Fruit fly (Drosophila melanogaster) whole organism, embryonic: ENCODE measurements around the gene CG14868.

Source experiments
- Abd-B ChIP-seq: fragments of 200-800 bp; sonication (Bioruptor generic); optimal IDR thresholded peaks from 2 replicates; lab custom pipeline; 2018; ENCODE audit warnings: missing biosample characterization, mild to moderate bottlenecking, missing genetic modification characterization, moderate library complexity
- Asciz ChIP-seq: fragments of 200-800 bp; sonication (Bioruptor generic); optimal IDR thresholded peaks from 2 replicates; lab custom pipeline; 2017; ENCODE audit warnings: missing biosample characterization, mild to moderate bottlenecking, missing genetic modification characterization, missing genetic modification reagents
- Atf6 ChIP-seq: fragments of 200-800 bp; sonication (Bioruptor generic); IDR thresholded peaks from 2 replicates; pipeline ENCODE4 v1.3.6; 2022; ENCODE audit warnings: missing biosample characterization, missing genetic modification characterization
- Awh ChIP-seq: fragments of 200-800 bp; sonication (Bioruptor generic); IDR thresholded peaks from 2 replicates; pipeline ENCODE4, ENCODE4 v1.3.6; 2022; ENCODE audit warnings: missing biosample characterization, missing genetic modification characterization
- CG10274 ChIP-seq: fragments of 200-800 bp; sonication (Bioruptor generic); optimal IDR thresholded peaks from 3 replicates; lab custom pipeline; 2017; ENCODE audit warnings: missing biosample characterization, mild to moderate bottlenecking, missing genetic modification characterization
- CG11085 ChIP-seq: fragments of 200-800 bp; sonication (Bioruptor generic); IDR thresholded peaks from 2 replicates; pipeline ENCODE4 v1.3.6; 2022; ENCODE audit warnings: missing biosample characterization, missing genetic modification characterization
- CG12769 ChIP-seq: fragments of 200-800 bp; sonication (Bioruptor generic); optimal IDR thresholded peaks from 2 replicates; lab custom pipeline; 2019; ENCODE audit warnings: missing biosample characterization, mild to moderate bottlenecking, missing genetic modification characterization, moderate library complexity
- CG15269 ChIP-seq: fragments of 200-800 bp; sonication (Bioruptor generic); optimal IDR thresholded peaks from 2 replicates; lab custom pipeline; 2018; ENCODE audit warnings: missing biosample characterization, mild to moderate bottlenecking, missing genetic modification characterization, moderate library complexity
- CG1603 ChIP-seq: fragments of 200-800 bp; sonication (Bioruptor generic); optimal IDR thresholded peaks from 2 replicates; lab custom pipeline; 2019; ENCODE audit warnings: missing biosample characterization, mild to moderate bottlenecking, missing genetic modification characterization, moderate library complexity
- CG17186 ChIP-seq: fragments of 200-800 bp; sonication (Bioruptor generic); optimal IDR thresholded peaks from 3 replicates; lab custom pipeline; 2017; ENCODE audit warnings: missing biosample characterization, missing genetic modification reagents, missing genetic modification characterization
- CG2116 ChIP-seq: fragments of 200-800 bp; sonication (Bioruptor generic); optimal IDR thresholded peaks from 3 replicates; lab custom pipeline; 2018; ENCODE audit warnings: missing biosample characterization, mild to moderate bottlenecking, missing genetic modification characterization
- CG31441 ChIP-seq: fragments of 200-800 bp; sonication (Bioruptor generic); IDR thresholded peaks from 2 replicates; pipeline ENCODE4 v1.3.6; 2022; ENCODE audit warnings: missing biosample characterization, missing genetic modification characterization
- CG3726 ChIP-seq: fragments of 200-800 bp; sonication (Bioruptor generic); IDR thresholded peaks from 3 replicates; pipeline ENCODE4, ENCODE4 v1.3.6; 2022; ENCODE audit warnings: missing biosample characterization, missing genetic modification characterization
- CG4282 ChIP-seq: fragments of 200-800 bp; sonication (Bioruptor generic); optimal IDR thresholded peaks from 2 replicates; lab custom pipeline; 2016; ENCODE audit warnings: missing biosample characterization, missing genetic modification characterization
- CG5953 ChIP-seq: fragments of 200-800 bp; sonication (Bioruptor generic); IDR thresholded peaks from 2 replicates; pipeline ENCODE4 v1.3.6; 2022; ENCODE audit warnings: missing biosample characterization, missing genetic modification characterization
- CG6254 ChIP-seq: fragments of 200-800 bp; sonication (Bioruptor generic); optimal IDR thresholded peaks from 3 replicates; lab custom pipeline; 2017; ENCODE audit warnings: mild to moderate bottlenecking, missing biosample characterization, missing genetic modification reagents, missing genetic modification characterization
- CG8281 ChIP-seq: fragments of 200-800 bp; sonication (Bioruptor generic); optimal IDR thresholded peaks from 2 replicates; lab custom pipeline; 2018; ENCODE audit warnings: missing biosample characterization, mild to moderate bottlenecking, missing genetic modification characterization, moderate library complexity
- CG9876 ChIP-seq: fragments of 200-800 bp; sonication (Bioruptor generic); optimal IDR thresholded peaks from 2 replicates; lab custom pipeline; 2016; ENCODE audit warnings: missing biosample characterization, missing genetic modification characterization
- CG9932 ChIP-seq: fragments of 200-800 bp; sonication (Bioruptor generic); IDR thresholded peaks from 2 replicates; pipeline ENCODE4 v1.3.6; 2022; ENCODE audit warnings: missing biosample characterization, missing genetic modification characterization
- D19B ChIP-seq: fragments of 200-800 bp; sonication (Bioruptor generic); optimal IDR thresholded peaks from 2 replicates; lab custom pipeline; 2017; ENCODE audit warnings: missing biosample characterization, mild to moderate bottlenecking, missing genetic modification characterization
- E2f2 ChIP-seq: fragments of 200-800 bp; sonication (Bioruptor generic); IDR thresholded peaks from 2 replicates; pipeline ENCODE4 v1.3.6; 2022; ENCODE audit warnings: missing biosample characterization, missing genetic modification characterization
- Ets97D ChIP-seq: fragments of 200-800 bp; sonication (Bioruptor generic); optimal IDR thresholded peaks from 3 replicates; lab custom pipeline; 2016; ENCODE audit warnings: missing biosample characterization, missing genetic modification characterization
- HmgD ChIP-seq: fragments of 200-800 bp; sonication (Bioruptor generic); optimal IDR thresholded peaks from 3 replicates; lab custom pipeline; 2016; ENCODE audit warnings: missing biosample characterization, missing genetic modification characterization
- Lhr ChIP-seq: fragments of 200-800 bp; sonication (Bioruptor generic); optimal IDR thresholded peaks from 3 replicates; lab custom pipeline; 2017; ENCODE audit warnings: mild to moderate bottlenecking, missing biosample characterization, missing genetic modification reagents, missing genetic modification characterization
- MBD-R2 ChIP-seq: fragments of 200-800 bp; sonication (Bioruptor generic); IDR thresholded peaks from 2 replicates; pipeline ENCODE4 v1.3.6; 2022; ENCODE audit warnings: missing biosample characterization, missing genetic modification characterization
- Meics ChIP-seq: fragments of 200-800 bp; sonication (Bioruptor generic); optimal IDR thresholded peaks from 2 replicates; lab custom pipeline; 2017; ENCODE audit warnings: missing biosample characterization, mild to moderate bottlenecking, missing genetic modification characterization
- Mes4 ChIP-seq: fragments of 200-800 bp; sonication (Bioruptor generic); optimal IDR thresholded peaks from 2 replicates; lab custom pipeline; 2016; ENCODE audit warnings: missing biosample characterization, missing genetic modification characterization
- Ravus ChIP-seq: fragments of 200-800 bp; sonication (Bioruptor generic); IDR thresholded peaks from 2 replicates; pipeline ENCODE4 v1.3.6; 2022; ENCODE audit warnings: missing biosample characterization, missing genetic modification characterization
- Side ChIP-seq: fragments of 200-800 bp; sonication (Bioruptor generic); optimal IDR thresholded peaks from 2 replicates; lab custom pipeline; 2016; ENCODE audit warnings: missing biosample characterization, missing genetic modification characterization
- Stat92E ChIP-seq, 3 experiments: fragments of >200 bp in 2 of 3; fragments of 200-800 bp in 1 of 3; sonication (Bioruptor generic) in 1 of 3; optimal IDR thresholded peaks; 2 replicates each; lab custom pipeline; 2017 to 2019; ENCODE audit warnings: missing biosample characterization in 3 of 3, missing genetic modification characterization in 3 of 3, mild to moderate bottlenecking in 1 of 3, moderate library complexity in 1 of 3
- YL-1 ChIP-seq: fragments of 200-800 bp; sonication (Bioruptor generic); optimal IDR thresholded peaks from 3 replicates; lab custom pipeline; 2017; ENCODE audit warnings: missing biosample characterization, mild to moderate bottlenecking, missing genetic modification characterization
- az2 ChIP-seq: fragments of 200-800 bp; sonication (Bioruptor generic); optimal IDR thresholded peaks from 3 replicates; lab custom pipeline; 2016; ENCODE audit warnings: missing biosample characterization, missing genetic modification characterization
- bcd ChIP-seq: fragments of 200-800 bp; sonication (Bioruptor generic); optimal IDR thresholded peaks from 2 replicates; lab custom pipeline; 2017; ENCODE audit warnings: missing biosample characterization, mild to moderate bottlenecking, missing genetic modification characterization
- bigmax ChIP-seq: fragments of 200-800 bp; sonication (Bioruptor generic); optimal IDR thresholded peaks from 2 replicates; lab custom pipeline; 2018; ENCODE audit warnings: missing biosample characterization, mild to moderate bottlenecking, missing genetic modification characterization
- caup ChIP-seq: fragments of 200-800 bp; sonication (Bioruptor generic); optimal IDR thresholded peaks from 3 replicates; lab custom pipeline; 2017; ENCODE audit warnings: missing biosample characterization, mild to moderate bottlenecking, missing genetic modification characterization, moderate library complexity; ENCODE audit not compliant: severe bottlenecking
- fd96Cb ChIP-seq: fragments of 200-800 bp; sonication (Bioruptor generic); optimal IDR thresholded peaks from 2 replicates; lab custom pipeline; 2018; ENCODE audit warnings: missing biosample characterization, mild to moderate bottlenecking, missing genetic modification characterization, moderate library complexity
- fu2 ChIP-seq: fragments of 200-800 bp; sonication (Bioruptor generic); optimal IDR thresholded peaks from 2 replicates; lab custom pipeline; 2016; ENCODE audit warnings: missing biosample characterization, missing genetic modification characterization
- gce ChIP-seq: fragments of 200-800 bp; sonication (Bioruptor generic); IDR thresholded peaks from 3 replicates; pipeline ENCODE4 v1.3.6; 2022; ENCODE audit warnings: missing biosample characterization, missing genetic modification characterization
- gcm2 ChIP-seq: fragments of 200-800 bp; sonication (Bioruptor generic); optimal IDR thresholded peaks from 2 replicates; lab custom pipeline; 2016; ENCODE audit warnings: missing biosample characterization, missing genetic modification characterization
- gro ChIP-seq: fragments of 200-800 bp; sonication (Bioruptor generic); optimal IDR thresholded peaks from 2 replicates; lab custom pipeline; 2016; ENCODE audit warnings: missing biosample characterization, missing genetic modification characterization
- ham ChIP-seq: fragments of 200-800 bp; sonication (Bioruptor generic); IDR thresholded peaks from 2 replicates; pipeline ENCODE4 v1.3.6; 2022; ENCODE audit warnings: missing biosample characterization, missing genetic modification characterization
- lab ChIP-seq: fragments of 200-800 bp; sonication (Bioruptor generic); optimal IDR thresholded peaks from 3 replicates; lab custom pipeline; 2017; ENCODE audit warnings: missing biosample characterization, missing genetic modification characterization, mild to moderate bottlenecking, moderate library complexity, missing genetic modification reagents
- lola ChIP-seq, 3 experiments: fragments of >200 bp in 2 of 3; fragments of 200-800 bp in 1 of 3; sonication (Bioruptor generic) in 1 of 3; optimal IDR thresholded peaks; 2 replicates each; lab custom pipeline; 2017 to 2019; ENCODE audit warnings: missing biosample characterization in 3 of 3, missing genetic modification characterization in 3 of 3, mild to moderate bottlenecking in 1 of 3, moderate library complexity in 1 of 3
- maf-S ChIP-seq: fragments of 200-800 bp; sonication (Bioruptor generic); optimal IDR thresholded peaks from 2 replicates; lab custom pipeline; 2016; ENCODE audit warnings: missing biosample characterization, missing genetic modification characterization
- mam ChIP-seq: fragments of 200-800 bp; sonication (Bioruptor generic); optimal IDR thresholded peaks from 3 replicates; lab custom pipeline; 2016; ENCODE audit warnings: missing biosample characterization, missing genetic modification characterization
- pb ChIP-seq: fragments of 200-800 bp; sonication (Bioruptor generic); optimal IDR thresholded peaks from 3 replicates; lab custom pipeline; 2016; ENCODE audit warnings: missing biosample characterization, missing genetic modification characterization
- ranshi ChIP-seq: fragments of 200-800 bp; sonication (Bioruptor generic); IDR thresholded peaks from 2 replicates; pipeline ENCODE4 v1.3.6; 2022; ENCODE audit warnings: missing biosample characterization, missing genetic modification characterization
- run ChIP-seq: fragments of 200-800 bp; sonication (Bioruptor generic); optimal IDR thresholded peaks from 3 replicates; lab custom pipeline; 2018; ENCODE audit warnings: missing biosample characterization, mild to moderate bottlenecking, missing genetic modification characterization
- sim ChIP-seq: fragments of 200-800 bp; sonication (Bioruptor generic); IDR thresholded peaks from 2 replicates; pipeline ENCODE4 v1.3.6; 2022; ENCODE audit warnings: missing biosample characterization, missing genetic modification characterization
- sug ChIP-seq: fragments of 200-800 bp; optimal IDR thresholded peaks from 2 replicates; lab custom pipeline; 2019; ENCODE audit warnings: missing biosample characterization, mild to moderate bottlenecking, missing genetic modification characterization, moderate library complexity
- vfl ChIP-seq: fragments of 200-800 bp; sonication (Bioruptor generic); optimal IDR thresholded peaks from 2 replicates; lab custom pipeline; 2016; ENCODE audit warnings: missing biosample characterization, missing genetic modification characterization

Gene CG14868

DNA sequence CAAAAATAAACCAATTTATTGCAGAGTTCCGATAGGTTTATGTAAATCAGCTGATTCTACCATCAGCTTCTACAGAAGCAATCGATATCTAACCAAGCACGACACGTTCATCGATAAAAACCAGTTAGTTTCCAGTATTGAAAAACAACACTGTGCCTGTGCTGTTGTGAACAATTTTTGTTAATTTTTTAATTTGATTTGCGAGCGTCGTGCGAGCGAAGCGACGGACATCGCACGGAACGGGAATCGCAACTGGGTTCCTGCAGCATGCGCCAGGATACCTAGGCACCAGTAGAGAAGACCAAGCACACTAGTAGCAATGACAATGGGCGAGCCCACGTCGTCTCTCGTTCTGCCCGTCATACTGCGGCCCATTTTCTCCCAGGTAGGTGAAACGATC lies 2.1 kb upstream of the CG14868 start, which contains the start of the genes Ccm3 and CG6136 (continued):
- TF ChIP-seq bigmax (GFP tag; lab: Kevin White, UChicago) (no peak), Lhr (GFP tag; lab: Kevin White, UChicago) (no peak), CG11085 (no peak), D19B (GFP tag; lab: Kevin White, UChicago) (no peak), caup (peak; percentile 69), MBD-R2 (GFP tag; lab: Robert Waterston, UW) (peak; percentile 97), az2 (no peak), fu2 (GFP tag; lab: Kevin White, UChicago) (no peak), CG6254 (GFP tag; lab: Kevin White, UChicago) (no peak), maf-S (GFP tag; lab: Kevin White, UChicago) (no peak), CG17186 (GFP tag; lab: Kevin White, UChicago) (peak; percentile 52), CG10274 (GFP tag; lab: Kevin White, UChicago) (no peak), CG8281 (tag; lab: Kevin White, UChicago) (no peak), Atf6 (GFP tag; lab: Robert Waterston, UW) (0 out of 2 replicates have a peak, but pooled peaks have one; percentile 13), gro (GFP tag; lab: Kevin White, UChicago) (peak; percentile 78), ranshi (peak; percentile 11; the same call in 1 of the 2 replicates), Mes4 (no peak), YL-1 (peak; percentile 89), Abd-B (GFP tag; lab: Kevin White, UChicago) (no peak), pb (GFP tag; lab: Kevin White, UChicago) (peak; percentile 23), sug (tag; lab: Kevin White, UChicago) (peak; percentile 58), Side (GFP tag; lab: Kevin White, UChicago) (peak; percentile 59), lab (GFP tag; lab: Kevin White, UChicago) (peak; percentile 61), CG1603 (peak; percentile 68), Ravus (GFP tag; lab: Robert Waterston, UW) (no peak), Meics (GFP tag; lab: Kevin White, UChicago) (peak; percentile 45), CG5953 (no peak), CG31441 (GFP tag; lab: Robert Waterston, UW) (no peak), CG3726 (GFP tag; lab: Robert Waterston, UW) (no peak), CG4282 (GFP tag; lab: Kevin White, UChicago) (peak; percentile 46), bcd (GFP tag; lab: Kevin White, UChicago) (peak; percentile 28), Stat92E (GFP tag; optimal IDR thresholded peaks at IDR 0.05; lab: Kevin White, UChicago) (no peak), Awh (GFP tag; lab: Robert Waterston, UW) (no peak), run (tag; lab: Kevin White, UChicago) (no peak), E2f2 (GFP tag; lab: Robert Waterston, UW) (peak; percentile 66), ham (GFP tag; lab: Robert Waterston, UW) (no peak), CG15269 (no peak), gcm2 (GFP tag; lab: Kevin White, UChicago) (peak; percentile 5), sim (no peak), fd96Cb (tag; lab: Kevin White, UChicago) (no peak), mam (peak; percentile 30), HmgD (peak; percentile 49), CG2116 (peak; percentile 90), Ets97D (GFP tag; lab: Kevin White, UChicago) (peak; percentile 76), CG9932 (GFP tag; lab: Robert Waterston, UW) (peak; percentile 81), gce (GFP tag; lab: Robert Waterston, UW) (no peak), vfl (GFP tag; lab: Kevin White, UChicago) (peak; percentile 36), Asciz (no peak), CG12769 (tag; lab: Kevin White, UChicago) (no peak), lola (GFP tag; optimal IDR thresholded peaks at IDR 0.05; lab: Kevin White, UChicago) (no peak), CG9876 (no peak)
